Fruit fly (Drosophila melanogaster) whole organism, embryonic: ENCODE measurements around the gene Sk2.

ENCODE experiments used
- Aef1 ChIP-seq: fragments of 200-800 bp; sonication (Bioruptor generic); IDR thresholded peaks from 3 replicates; pipeline ENCODE4 v1.3.6; 2022; ENCODE audit warnings: missing biosample characterization, missing genetic modification characterization
- Antp ChIP-seq: fragments of 200-800 bp; sonication (Bioruptor generic); optimal IDR thresholded peaks from 3 replicates; lab custom pipeline; 2016; ENCODE audit warnings: missing biosample characterization, missing genetic modification characterization
- Atf-2 ChIP-seq: fragments of 200-800 bp; sonication (Bioruptor generic); optimal IDR thresholded peaks from 2 replicates; lab custom pipeline; 2016; ENCODE audit warnings: missing biosample characterization, missing genetic modification characterization
- B-H2 ChIP-seq: fragments of 200-800 bp; sonication (Bioruptor generic); optimal IDR thresholded peaks from 2 replicates; lab custom pipeline; 2018; ENCODE audit warnings: missing biosample characterization, mild to moderate bottlenecking, missing genetic modification characterization
- CG1603 ChIP-seq: fragments of 200-800 bp; sonication (Bioruptor generic); optimal IDR thresholded peaks from 2 replicates; lab custom pipeline; 2019; ENCODE audit warnings: missing biosample characterization, mild to moderate bottlenecking, missing genetic modification characterization, moderate library complexity
- CG16813 ChIP-seq: fragments of 200-800 bp; sonication (Bioruptor generic); IDR thresholded peaks from 3 replicates; pipeline ENCODE4 v1.3.6; 2022; ENCODE audit warnings: missing biosample characterization, missing genetic modification characterization; ENCODE audit not compliant: partially characterized antibody
- CG16863 ChIP-seq: fragments of 200-800 bp; sonication (Bioruptor generic); optimal IDR thresholded peaks from 3 replicates; lab custom pipeline; 2016; ENCODE audit warnings: missing biosample characterization, missing genetic modification characterization
- CG17361 ChIP-seq: fragments of 200-800 bp; sonication (Bioruptor generic); IDR thresholded peaks from 3 replicates; pipeline ENCODE4 v1.3.6; 2022; ENCODE audit warnings: missing biosample characterization, missing genetic modification characterization
- CG17385 ChIP-seq: fragments of 200-800 bp; sonication (Bioruptor generic); optimal IDR thresholded peaks from 3 replicates; lab custom pipeline; 2018; ENCODE audit warnings: missing biosample characterization, mild to moderate bottlenecking, missing genetic modification characterization
- CG18011 ChIP-seq: fragments of 200-800 bp; sonication (Bioruptor generic); optimal IDR thresholded peaks from 2 replicates; lab custom pipeline; 2017; ENCODE audit warnings: missing biosample characterization, missing genetic modification characterization, mild to moderate bottlenecking, moderate library complexity, missing genotype
- CG33213 ChIP-seq: fragments of 200-800 bp; sonication (Bioruptor generic); optimal IDR thresholded peaks from 3 replicates; lab custom pipeline; 2016; ENCODE audit warnings: missing biosample characterization, missing genetic modification characterization
- CG6254 ChIP-seq: fragments of 200-800 bp; sonication (Bioruptor generic); optimal IDR thresholded peaks from 3 replicates; lab custom pipeline; 2017; ENCODE audit warnings: mild to moderate bottlenecking, missing biosample characterization, missing genetic modification reagents, missing genetic modification characterization
- CG6272 ChIP-seq: fragments of 200-800 bp; sonication (Bioruptor generic); IDR thresholded peaks from 2 replicates; pipeline ENCODE4 v1.3.6; 2022; ENCODE audit warnings: missing biosample characterization, missing genetic modification characterization
- CG6813 ChIP-seq: fragments of 200-800 bp; sonication (Bioruptor generic); optimal IDR thresholded peaks from 2 replicates; lab custom pipeline; 2017; ENCODE audit warnings: missing biosample characterization, missing genetic modification characterization, mild to moderate bottlenecking, moderate library complexity, missing genetic modification reagents
- CG7271 ChIP-seq: fragments of 200-800 bp; sonication (Bioruptor generic); optimal IDR thresholded peaks from 2 replicates; lab custom pipeline; 2018; ENCODE audit warnings: missing biosample characterization, mild to moderate bottlenecking, missing genetic modification characterization, moderate library complexity
- CG8290 ChIP-seq, 3 experiments: fragments of 200-800 bp; sonication (Bioruptor generic); optimal IDR thresholded peaks; 2 replicates each; lab custom pipeline; 2016 to 2019; ENCODE audit warnings: missing biosample characterization in 3 of 3, missing genetic modification characterization in 3 of 3, mild to moderate bottlenecking in 2 of 3, moderate library complexity in 1 of 3
- CG8944 ChIP-seq: fragments of 200-800 bp; sonication (Bioruptor generic); optimal IDR thresholded peaks from 3 replicates; lab custom pipeline; 2016; ENCODE audit warnings: missing biosample characterization, missing genetic modification characterization
- CG9215 ChIP-seq: fragments of 200-800 bp; sonication (Bioruptor generic); IDR thresholded peaks from 2 replicates; pipeline ENCODE4 v1.3.6; 2022; ENCODE audit warnings: missing biosample characterization, missing genetic modification characterization
- CkIIα-i1 ChIP-seq: fragments of 200-800 bp; sonication (Bioruptor generic); IDR thresholded peaks from 2 replicates; pipeline ENCODE4 v1.3.6; 2022; ENCODE audit warnings: missing biosample characterization, missing genetic modification characterization
- Doc3 ChIP-seq: fragments of 200-800 bp; sonication (Bioruptor generic); IDR thresholded peaks from 3 replicates; pipeline ENCODE4 v1.3.6; 2022; ENCODE audit warnings: missing biosample characterization, missing genetic modification characterization; ENCODE audit not compliant: partially characterized antibody
- Dp ChIP-seq: fragments of 200-800 bp; sonication (Bioruptor generic); optimal IDR thresholded peaks from 2 replicates; lab custom pipeline; 2018; ENCODE audit warnings: missing biosample characterization, mild to moderate bottlenecking, missing genetic modification characterization, moderate library complexity
- ERR ChIP-seq: fragments of 200-800 bp; sonication (Bioruptor generic); optimal IDR thresholded peaks from 2 replicates; lab custom pipeline; 2016; ENCODE audit warnings: missing biosample characterization, missing genetic modification characterization
- Fer3 ChIP-seq: fragments of 200-800 bp; sonication (Bioruptor generic); optimal IDR thresholded peaks from 2 replicates; lab custom pipeline; 2018; ENCODE audit warnings: missing biosample characterization, mild to moderate bottlenecking, missing genetic modification characterization, moderate library complexity
- HmgD ChIP-seq: fragments of 200-800 bp; sonication (Bioruptor generic); optimal IDR thresholded peaks from 3 replicates; lab custom pipeline; 2016; ENCODE audit warnings: missing biosample characterization, missing genetic modification characterization
- Neu2 ChIP-seq: fragments of 200-800 bp; sonication (Bioruptor generic); optimal IDR thresholded peaks from 3 replicates; lab custom pipeline; 2016; ENCODE audit warnings: missing biosample characterization, missing genetic modification characterization, borderline replicate concordance
- Six4 ChIP-seq: fragments of 200-800 bp; sonication (Bioruptor generic); optimal IDR thresholded peaks from 2 replicates; lab custom pipeline; 2016; ENCODE audit warnings: missing biosample characterization, missing genetic modification characterization
- Sox102F ChIP-seq: fragments of 200-800 bp; sonication (Bioruptor generic); optimal IDR thresholded peaks from 2 replicates; lab custom pipeline; 2018; ENCODE audit warnings: missing biosample characterization, mild to moderate bottlenecking, missing genetic modification characterization, moderate library complexity
- amos ChIP-seq: fragments of 200-800 bp; sonication (Bioruptor generic); IDR thresholded peaks from 2 replicates; pipeline ENCODE4 v1.3.6; 2022; ENCODE audit warnings: missing biosample characterization, missing genetic modification characterization; ENCODE audit not compliant: partially characterized antibody
- az2 ChIP-seq: fragments of 200-800 bp; sonication (Bioruptor generic); optimal IDR thresholded peaks from 3 replicates; lab custom pipeline; 2016; ENCODE audit warnings: missing biosample characterization, missing genetic modification characterization
- bowl ChIP-seq: fragments of 200-800 bp; sonication (Bioruptor generic); IDR thresholded peaks from 2 replicates; pipeline ENCODE4 v1.3.6; 2022; ENCODE audit warnings: missing biosample characterization, missing genetic modification characterization
- chinmo ChIP-seq: fragments of 200-800 bp; sonication (Bioruptor generic); IDR thresholded peaks from 4 replicates; pipeline ENCODE4 v1.3.6; 2022; ENCODE audit warnings: missing biosample characterization, missing genetic modification characterization; ENCODE audit not compliant: partially characterized antibody
- dan ChIP-seq: fragments of 200-800 bp; sonication (Bioruptor generic); IDR thresholded peaks from 2 replicates; pipeline ENCODE4 v1.3.6; 2022; ENCODE audit warnings: missing biosample characterization, missing genetic modification characterization
- esg ChIP-seq: fragments of 200-800 bp; sonication (Bioruptor generic); conservative IDR thresholded peaks from 2 replicates; pipeline ENCODE4 v1.3.6; 2022; ENCODE audit warnings: missing biosample characterization, missing genetic modification characterization
- ham ChIP-seq: fragments of 200-800 bp; sonication (Bioruptor generic); IDR thresholded peaks from 2 replicates; pipeline ENCODE4 v1.3.6; 2022; ENCODE audit warnings: missing biosample characterization, missing genetic modification characterization
- jumu ChIP-seq: fragments of 200-800 bp; sonication (Bioruptor generic); optimal IDR thresholded peaks from 3 replicates; lab custom pipeline; 2016; ENCODE audit warnings: missing biosample characterization, missing genetic modification characterization
- knrl ChIP-seq: fragments of 200-800 bp; sonication (Bioruptor generic); IDR thresholded peaks from 3 replicates; pipeline ENCODE4 v1.3.6; 2022; ENCODE audit warnings: missing biosample characterization, missing genetic modification characterization; ENCODE audit not compliant: partially characterized antibody
- mld ChIP-seq: fragments of 200-800 bp; sonication (Bioruptor generic); IDR thresholded peaks from 3 replicates; pipeline ENCODE4 v1.3.6; 2022; ENCODE audit warnings: missing biosample characterization, missing genetic modification characterization; ENCODE audit not compliant: partially characterized antibody
- nom ChIP-seq: fragments of 200-800 bp; sonication (Bioruptor generic); optimal IDR thresholded peaks from 2 replicates; lab custom pipeline; 2017; ENCODE audit warnings: missing biosample characterization, missing genetic modification characterization, mild to moderate bottlenecking, moderate library complexity, missing genetic modification reagents
- oc ChIP-seq: fragments of 200-800 bp; sonication (Bioruptor generic); optimal IDR thresholded peaks from 2 replicates; lab custom pipeline; 2018; ENCODE audit warnings: missing biosample characterization, mild to moderate bottlenecking, missing genetic modification characterization, moderate library complexity
- odd ChIP-seq: fragments of 200-800 bp; sonication (Bioruptor generic); optimal IDR thresholded peaks from 2 replicates; lab custom pipeline; 2017; ENCODE audit warnings: missing biosample characterization, mild to moderate bottlenecking, missing genetic modification characterization
- peb ChIP-seq: fragments of 200-800 bp; sonication (Bioruptor generic); IDR thresholded peaks from 2 replicates; pipeline ENCODE4 v1.3.6; 2022; ENCODE audit warnings: missing biosample characterization, missing genetic modification characterization
- phol ChIP-seq: fragments of 200-800 bp; sonication (Bioruptor generic); optimal IDR thresholded peaks from 3 replicates; lab custom pipeline; 2018; ENCODE audit warnings: missing biosample characterization, mild to moderate bottlenecking, missing genetic modification characterization, moderate library complexity
- schlank ChIP-seq: fragments of 200-800 bp; sonication (Bioruptor generic); optimal IDR thresholded peaks from 2 replicates; lab custom pipeline; 2018; ENCODE audit warnings: missing biosample characterization, mild to moderate bottlenecking, missing genetic modification characterization
- scrt ChIP-seq: fragments of 200-800 bp; sonication (Bioruptor generic); optimal IDR thresholded peaks from 2 replicates; lab custom pipeline; 2018; ENCODE audit warnings: missing biosample characterization, mild to moderate bottlenecking, missing genetic modification characterization, moderate library complexity
- sisA ChIP-seq: fragments of 200-800 bp; sonication (Bioruptor generic); IDR thresholded peaks from 2 replicates; pipeline ENCODE4 v1.3.6; 2022; ENCODE audit warnings: missing biosample characterization, missing genetic modification characterization
- sna ChIP-seq: fragments of 200-800 bp; sonication (Bioruptor generic); IDR thresholded peaks from 2 replicates; pipeline ENCODE4 v1.3.6; 2022; ENCODE audit warnings: missing biosample characterization, missing genetic modification characterization; ENCODE audit not compliant: partially characterized antibody
- ssp ChIP-seq: fragments of 200-800 bp; sonication (Bioruptor generic); IDR thresholded peaks from 2 replicates; pipeline ENCODE4 v1.3.6; 2022; ENCODE audit warnings: missing biosample characterization, missing genetic modification characterization
- toy ChIP-seq: fragments of 200-800 bp; sonication (Bioruptor generic); IDR thresholded peaks from 2 replicates; pipeline ENCODE4 v1.3.6; 2022; ENCODE audit warnings: missing biosample characterization, missing genetic modification characterization

Sk2 gene

dm6 chr3L:3083329-3084083 lies 36.6 kb downstream of the Sk2 start (continued):
- peak; percentile 37 for TF ChIP-seq Antp (GFP tag; lab: Kevin White, UChicago)
- TF ChIP-seq Sox102F = no peak
- peak; percentile 63 for TF ChIP-seq Six4 (GFP tag; lab: Kevin White, UChicago)
- peak; percentile 87 for TF ChIP-seq CG6813 (GFP tag; lab: Kevin White, UChicago)
- TF ChIP-seq CG33213 (GFP tag; lab: Kevin White, UChicago) = no peak
- no peak for TF ChIP-seq esg (GFP tag; lab: Robert Waterston, UW)
- no peak; the same call in 1 of the 2 replicates for TF ChIP-seq toy (GFP tag; lab: Robert Waterston, UW)
- no peak for TF ChIP-seq knrl
- no peak for TF ChIP-seq sisA
- no peak for TF ChIP-seq jumu (GFP tag; lab: Kevin White, UChicago)
- TF ChIP-seq CG6254 (GFP tag; lab: Kevin White, UChicago) = peak; percentile 77
- peak; percentile 25; the same call in 1 of the 2 replicates for TF ChIP-seq bowl (GFP tag; lab: Robert Waterston, UW)
- no peak for TF ChIP-seq Atf-2 (GFP tag; lab: Kevin White, UChicago)
- TF ChIP-seq az2 (GFP tag; lab: Kevin White, UChicago) = no peak
- TF ChIP-seq CG17385 (GFP tag; lab: Kevin White, UChicago) = peak; percentile 37
- no peak for TF ChIP-seq ham (GFP tag; lab: Robert Waterston, UW)
- peak; percentile 50 for TF ChIP-seq schlank (tag; lab: Kevin White, UChicago)
- peak; percentile 73 for TF ChIP-seq odd (GFP tag; lab: Kevin White, UChicago)
- no peak for TF ChIP-seq CG9215
- TF ChIP-seq B-H2 (GFP tag; lab: Kevin White, UChicago) = peak; percentile 16
- no peak for TF ChIP-seq phol
- TF ChIP-seq Fer3 (tag; lab: Kevin White, UChicago) = no peak
- TF ChIP-seq CG16863 (GFP tag; lab: Kevin White, UChicago) = peak; percentile 58
- no peak for TF ChIP-seq Doc3 (GFP tag; lab: Robert Waterston, UW)
- peak; percentile 31 for TF ChIP-seq CG8290 (GFP tag; optimal IDR thresholded peaks at IDR 0.05; lab: Kevin White, UChicago)
- peak; percentile 64 to 70 for TF ChIP-seq CG8290 (tag; optimal IDR thresholded peaks at IDR 0.05; lab: Kevin White, UChicago)
- no peak for TF ChIP-seq nom (GFP tag; lab: Kevin White, UChicago)
- TF ChIP-seq amos = no peak; the same call in 1 of the 2 replicates
- no peak for TF ChIP-seq CG18011
- no peak for TF ChIP-seq Dp (GFP tag; lab: Kevin White, UChicago)
- TF ChIP-seq CG6272 (GFP tag; lab: Robert Waterston, UW) = no peak
- TF ChIP-seq Aef1 (GFP tag; lab: Robert Waterston, UW) = no peak
- no peak for TF ChIP-seq peb (GFP tag; lab: Robert Waterston, UW)
- TF ChIP-seq Neu2 (GFP tag; lab: Kevin White, UChicago) = no peak
- no peak for TF ChIP-seq dan (GFP tag; lab: Robert Waterston, UW)
- no peak for TF ChIP-seq mld (GFP tag; lab: Robert Waterston, UW)
- 0 out of 4 replicates have a peak, but pooled peaks have one; percentile 52 for TF ChIP-seq chinmo (GFP tag; lab: Robert Waterston, UW)
- no peak for TF ChIP-seq HmgD (GFP tag; lab: Kevin White, UChicago)
- no peak for TF ChIP-seq CG16813 (GFP tag; lab: Robert Waterston, UW)
- TF ChIP-seq ssp (GFP tag; lab: Robert Waterston, UW) = no peak
- no peak for TF ChIP-seq sna (GFP tag; lab: Robert Waterston, UW)
- no peak for TF ChIP-seq CG7271 (tag; lab: Kevin White, UChicago)
- peak; percentile 31 for TF ChIP-seq ERR (GFP tag; lab: Kevin White, UChicago)
- TF ChIP-seq CG8944 (GFP tag; lab: Kevin White, UChicago) = peak; percentile 3
- no peak for TF ChIP-seq oc (tag; lab: Kevin White, UChicago)
- TF ChIP-seq CG1603 = peak; percentile 69
- no peak for TF ChIP-seq CkIIα-i1 (GFP tag; lab: Robert Waterston, UW)
- no peak for TF ChIP-seq CG17361 (GFP tag; lab: Robert Waterston, UW)
- peak; percentile 28 for TF ChIP-seq scrt (GFP tag; lab: Kevin White, UChicago)
